Fruit fly (Drosophila melanogaster): Measurements from ENCODE around the gene CG42822.

- no peak for TF ChIP-seq h (optimal IDR thresholded peaks at IDR 0.05)
- no peak for TF ChIP-seq insv (optimal IDR thresholded peaks at IDR 0.05)
- TF ChIP-seq psq (optimal IDR thresholded peaks at IDR 0.05): no peak
- TF ChIP-seq Myc (optimal IDR thresholded peaks at IDR 0.05): no peak
- TF ChIP-seq Sin3A (optimal IDR thresholded peaks at IDR 0.05): no peak
Observed at dm6 chr3R:17447615-17448014, 33.9 kb downstream of the CG42822 start.

Measured in Kc167 (cell line).